Worm (Caenorhabditis elegans) whole organism, late embryonic: ENCODE measurements around the gene Y51A2B.4.

ENCODE experiments used
- hlh-8 ChIP-seq: sonication (generic microtip); optimal IDR thresholded peaks from 2 replicates; lab custom pipeline; 2016; ENCODE audit warnings: missing genotype, missing genetic modification characterization, missing compliant biosample characterization
- pha-4 ChIP-seq: fragments of 150-350 bp; optimal IDR thresholded peaks from 2 replicates; lab custom pipeline; 2018; ENCODE audit warnings: missing biosample characterization, missing genetic modification reagents, missing genetic modification characterization

DNA sequence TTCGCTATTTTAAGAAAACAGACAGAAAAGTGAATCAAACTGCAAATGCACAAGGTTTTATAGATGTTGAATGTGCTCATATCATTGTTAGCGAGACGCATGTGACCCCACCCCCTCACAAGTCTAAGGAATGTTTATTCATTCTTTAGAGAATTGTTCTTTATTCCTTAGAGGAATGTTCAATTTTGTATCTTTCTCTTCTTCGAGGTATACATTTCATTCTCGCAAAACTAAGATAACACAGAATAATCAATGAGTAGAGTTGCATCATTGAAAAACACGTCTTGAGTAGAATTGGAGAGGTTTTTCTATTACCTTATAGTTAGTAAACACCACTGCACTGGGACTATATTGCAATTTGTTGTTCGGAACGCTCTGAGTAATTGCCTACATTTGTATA, 46.0 kb upstream of the Y51A2B.4 start, which contains the start of gene ZK262.20:
- TF ChIP-seq hlh-8 (tag; lab: Kevin White, UChicago) (no peak), pha-4 (tag; lab: Kevin White, UChicago) (no peak)
